Worm (Caenorhabditis elegans) whole organism, L3 larva: Measurements from ENCODE around the gene K11H12.7.

ENCODE experiments used
- R02D3.7 ChIP-seq: fragments of 150-350 bp; optimal IDR thresholded peaks from 2 replicates; lab custom pipeline; 2014; ENCODE audit warnings: missing biosample characterization, missing genetic modification characterization
- ceh-16 ChIP-seq: sonication (generic microtip); optimal IDR thresholded peaks from 2 replicates; lab custom pipeline; 2017; ENCODE audit warnings: missing biosample characterization, missing genetic modification characterization
- ceh-28 ChIP-seq: fragments of 150-350 bp; optimal IDR thresholded peaks from 2 replicates; lab custom pipeline; 2014; ENCODE audit warnings: missing biosample characterization, missing genetic modification reagents, missing genetic modification characterization
- ceh-82 ChIP-seq: fragments of 150-350 bp; optimal IDR thresholded peaks from 2 replicates; lab custom pipeline; 2014; ENCODE audit warnings: missing biosample characterization, missing genetic modification characterization
- egl-27 ChIP-seq: sonication (generic microtip); optimal IDR thresholded peaks from 4 replicates; lab custom pipeline; 2017; ENCODE audit warnings: missing biosample characterization, missing genetic modification reagents, missing genetic modification characterization
- egl-5 ChIP-seq: fragments of 150-350 bp; optimal IDR thresholded peaks from 2 replicates; lab custom pipeline; 2017; ENCODE audit warnings: missing biosample characterization, missing genetic modification reagents, missing genetic modification characterization, inconsistent platforms
- elt-2 ChIP-seq: sonication (generic microtip); optimal IDR thresholded peaks from 2 replicates; lab custom pipeline; 2016; ENCODE audit warnings: missing genetic modification reagents, mild to moderate bottlenecking, missing genetic modification characterization, missing compliant biosample characterization
- elt-3 ChIP-seq, 3 experiments: fragments of 150-350 bp in 1 of 3; sonication (generic microtip) in 2 of 3; optimal IDR thresholded peaks; 2 replicates in 2 of 3; 4 replicates in 1 of 3; lab custom pipeline; 2014 to 2017; ENCODE audit warnings: missing biosample characterization in 3 of 3, missing genetic modification characterization in 3 of 3
- eor-1 ChIP-seq, 2 experiments: fragments of 150-350 bp; optimal IDR thresholded peaks; 2 replicates each; lab custom pipeline; 2014 to 2018; ENCODE audit warnings: missing biosample characterization in 2 of 2, missing genetic modification characterization in 2 of 2
- fkh-10 ChIP-seq: sonication (generic microtip); optimal IDR thresholded peaks from 2 replicates; lab custom pipeline; 2017; ENCODE audit warnings: missing biosample characterization, missing genetic modification reagents, missing genetic modification characterization
- fkh-2 ChIP-seq: fragments of 150-350 bp; optimal IDR thresholded peaks from 2 replicates; lab custom pipeline; 2014; ENCODE audit warnings: missing biosample characterization, missing genetic modification reagents, missing genetic modification characterization
- hmg-11 ChIP-seq: sonication (generic microtip); optimal IDR thresholded peaks from 2 replicates; lab custom pipeline; 2016; ENCODE audit warnings: missing genetic modification characterization, missing compliant biosample characterization
- lin-15B ChIP-seq: fragments of 150-350 bp; optimal IDR thresholded peaks from 2 replicates; lab custom pipeline; 2014; ENCODE audit warnings: missing biosample characterization, missing genetic modification characterization
- lin-39 ChIP-seq: fragments of 150-350 bp; optimal IDR thresholded peaks from 2 replicates; lab custom pipeline; 2018; ENCODE audit warnings: missing biosample characterization, missing genetic modification reagents, missing genetic modification characterization
- lsy-12 ChIP-seq: sonication (generic microtip); optimal IDR thresholded peaks from 2 replicates; lab custom pipeline; 2016; ENCODE audit warnings: mild to moderate bottlenecking, missing genetic modification characterization, missing compliant biosample characterization
- nfya-1 ChIP-seq: sonication (generic microtip); optimal IDR thresholded peaks from 2 replicates; lab custom pipeline; 2017; ENCODE audit warnings: missing genetic modification characterization, mild to moderate bottlenecking, missing compliant biosample characterization, antibody characterized with exemption, moderate library complexity; ENCODE audit not compliant: insufficient read depth
- nhr-11 ChIP-seq: fragments of 150-350 bp; optimal IDR thresholded peaks from 2 replicates; lab custom pipeline; 2014; ENCODE audit warnings: missing biosample characterization, missing genetic modification characterization
- nhr-12 ChIP-seq: fragments of 150-350 bp; optimal IDR thresholded peaks from 2 replicates; lab custom pipeline; 2014; ENCODE audit warnings: missing biosample characterization, missing genetic modification characterization
- nhr-23 ChIP-seq: fragments of 150-350 bp; optimal IDR thresholded peaks from 2 replicates; lab custom pipeline; 2014; ENCODE audit warnings: missing biosample characterization, missing genetic modification reagents, missing genetic modification characterization
- nhr-237 ChIP-seq: fragments of 150-350 bp; optimal IDR thresholded peaks from 2 replicates; lab custom pipeline; 2014; ENCODE audit warnings: missing biosample characterization, missing genetic modification characterization
- nhr-25 ChIP-seq: sonication (generic microtip); optimal IDR thresholded peaks from 2 replicates; lab custom pipeline; 2017; ENCODE audit warnings: missing biosample characterization, missing genetic modification characterization
- nhr-28 ChIP-seq: fragments of 150-350 bp; optimal IDR thresholded peaks from 2 replicates; lab custom pipeline; 2014; ENCODE audit warnings: missing biosample characterization, missing genetic modification characterization
- nhr-67 ChIP-seq: fragments of 150-350 bp; optimal IDR thresholded peaks from 2 replicates; lab custom pipeline; 2014; ENCODE audit warnings: missing biosample characterization, missing genetic modification characterization
- pha-4 ChIP-seq: fragments of 150-350 bp; optimal IDR thresholded peaks from 2 replicates; lab custom pipeline; 2014; ENCODE audit warnings: missing biosample characterization, missing genetic modification reagents, missing genetic modification characterization
- pqm-1 ChIP-seq: fragments of 150-350 bp; optimal IDR thresholded peaks from 2 replicates; lab custom pipeline; 2017; ENCODE audit warnings: missing biosample characterization, missing genetic modification characterization, inconsistent platforms
- sea-2 ChIP-seq: fragments of 150-350 bp; sonication (generic microtip); optimal IDR thresholded peaks from 4 replicates; lab custom pipeline; 2014; ENCODE audit warnings: missing biosample characterization, missing genetic modification reagents, missing genetic modification characterization
- skn-1 ChIP-seq: fragments of 150-350 bp; optimal IDR thresholded peaks from 2 replicates; lab custom pipeline; 2014; ENCODE audit warnings: missing biosample characterization, missing genetic modification characterization
- snpc-4 ChIP-seq: fragments of 150-350 bp; optimal IDR thresholded peaks from 2 replicates; lab custom pipeline; 2014; ENCODE audit warnings: missing biosample characterization, missing genetic modification characterization
- tbx-2 ChIP-seq: sonication (generic microtip); optimal IDR thresholded peaks from 2 replicates; lab custom pipeline; 2016; ENCODE audit warnings: mild to moderate bottlenecking, missing genetic modification characterization, missing compliant biosample characterization
- unc-39 ChIP-seq: sonication (generic microtip); optimal IDR thresholded peaks from 4 replicates; lab custom pipeline; 2017; ENCODE audit warnings: missing biosample characterization, missing genetic modification characterization
- unc-62 ChIP-seq: fragments of 150-350 bp; sonication (generic microtip); optimal IDR thresholded peaks from 4 replicates; lab custom pipeline; 2014; ENCODE audit warnings: missing biosample characterization, missing genetic modification reagents, missing genetic modification characterization
- zag-1 ChIP-seq: fragments of 150-350 bp; optimal IDR thresholded peaks from 2 replicates; lab custom pipeline; 2014; ENCODE audit warnings: missing biosample characterization, missing genetic modification characterization
- ztf-4 ChIP-seq: fragments of 150-350 bp; optimal IDR thresholded peaks from 2 replicates; lab custom pipeline; 2014; ENCODE audit warnings: missing biosample characterization, missing genetic modification characterization

The K11H12.7 gene

ce11 chrIV:658497-659177 is 6.7 kb upstream of the K11H12.7 start:
- TF ChIP-seq ceh-28 (tag; lab: Kevin White, UChicago) (no peak), lsy-12 (tag; lab: Kevin White, UChicago) (no peak), ztf-4 (tag; lab: Kevin White, UChicago) (no peak), pha-4 (tag; lab: Kevin White, UChicago) (peak; percentile 28), nhr-25 (tag; lab: Kevin White, UChicago) (no peak), elt-2 (tag; lab: Kevin White, UChicago) (peak; percentile 6), unc-39 (tag; lab: Kevin White, UChicago) (no peak), nhr-237 (tag; lab: Kevin White, UChicago) (no peak)
- TF ChIP-seq, all 47 proteins: peak for 2

DNA sequence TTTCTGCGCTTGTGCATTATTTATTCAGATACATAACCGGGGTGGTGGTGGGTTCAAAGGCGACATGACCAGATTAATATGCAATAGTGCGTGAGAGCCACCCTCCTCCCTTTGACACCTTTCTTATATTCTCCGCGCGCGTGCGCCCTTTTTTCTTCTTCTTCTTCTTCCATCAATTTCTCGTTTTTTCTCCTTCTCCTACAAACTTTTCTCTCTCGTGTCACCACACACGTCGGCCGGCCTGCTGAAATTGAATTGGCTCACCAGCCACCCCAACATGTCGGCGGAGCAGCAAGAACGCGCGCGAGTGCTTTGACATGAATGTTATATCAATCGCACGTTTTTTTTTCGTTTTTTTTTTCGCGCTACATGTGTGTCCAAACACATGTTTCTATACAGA is 5.7 kb upstream of the K11H12.7 start:
- no peak for TF ChIP-seq eor-1 (tag; optimal IDR thresholded peaks at IDR 0.05; lab: Kevin White, UChicago)
- TF ChIP-seq ceh-82: no peak
- TF ChIP-seq nhr-25 (tag; lab: Kevin White, UChicago): no peak
- no peak for TF ChIP-seq skn-1
- TF ChIP-seq lin-15B (tag; lab: Kevin White, UChicago): no peak
- no peak for TF ChIP-seq elt-2 (tag; lab: Kevin White, UChicago)
- TF ChIP-seq hmg-11 (tag; lab: Kevin White, UChicago): peak; percentile 64
- no peak for TF ChIP-seq nhr-237 (tag; lab: Kevin White, UChicago)
- peak; percentile 5 for TF ChIP-seq nfya-1 (tag; lab: Kevin White, UChicago)
- TF ChIP-seq snpc-4 (tag; lab: Kevin White, UChicago): no peak
- no peak for TF ChIP-seq nhr-12 (tag; lab: Kevin White, UChicago)
- TF ChIP-seq, all 47 proteins: peak for 2

DNA sequence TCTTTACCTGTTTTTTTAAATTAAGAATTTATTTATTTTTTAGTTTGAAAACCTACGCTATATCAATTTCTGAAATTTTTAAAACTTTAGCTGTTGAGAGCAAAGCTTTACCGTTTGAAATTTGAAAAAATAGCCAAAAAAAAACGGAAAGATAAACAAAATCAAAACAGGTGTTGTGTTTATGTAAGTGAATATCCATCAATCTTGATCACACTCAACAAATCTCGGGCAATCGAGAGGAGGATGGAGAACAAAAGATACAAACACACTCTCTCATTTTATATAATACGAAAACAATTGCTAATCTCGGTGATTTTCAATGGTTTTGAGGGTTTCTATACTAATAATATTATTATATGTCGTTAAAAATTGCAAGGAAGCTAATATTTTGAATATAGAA is 3.7 kb upstream of the K11H12.7 start:
- TF ChIP-seq ceh-16 (no peak), nhr-11 (tag; lab: Kevin White, UChicago) (no peak), egl-5 (tag; lab: Kevin White, UChicago) (no peak), pqm-1 (tag; lab: Kevin White, UChicago) (no peak)
- TF ChIP-seq, all 47 proteins: peak for 0

- TF ChIP-seq nhr-11 (tag; lab: Kevin White, UChicago) (no peak), snpc-4 (tag; lab: Kevin White, UChicago) (peak; percentile 18), lin-39 (peak; percentile 30), nhr-25 (tag; lab: Kevin White, UChicago) (peak; percentile 63), ceh-28 (tag; lab: Kevin White, UChicago) (peak; percentile 23), unc-62 (peak; percentile 76), egl-27 (tag; lab: Kevin White, UChicago) (peak; percentile 7), ztf-4 (tag; lab: Kevin White, UChicago) (no peak), hmg-11 (tag; lab: Kevin White, UChicago) (peak; percentile 49)
Observed at ce11 chrIV:664122-664521, 1.2 kb upstream of the K11H12.7 start.

DNA sequence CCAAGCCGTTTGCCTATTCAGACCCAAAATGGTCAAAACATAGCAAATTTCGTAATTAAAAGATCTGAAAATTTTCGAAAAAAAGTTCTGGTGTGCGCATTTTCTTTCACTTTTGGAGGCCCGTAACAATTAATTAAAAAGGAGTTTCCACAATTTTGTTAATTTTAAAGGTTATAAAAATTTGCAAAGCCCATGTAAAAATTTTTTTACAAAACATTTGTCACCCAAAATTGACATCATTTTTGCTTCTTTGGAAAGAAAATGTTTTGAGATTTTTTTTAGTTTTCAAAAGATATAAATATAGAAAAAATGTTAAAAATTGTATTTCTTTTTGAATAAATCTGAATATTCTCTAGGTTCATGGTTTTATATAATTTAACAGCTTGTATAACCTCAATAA is 1.7 kb downstream of the K11H12.7 start, which contains the start of gene K11H12.6:
Gene K11H12.6 (plus strand): TSS at position 301 of the 400 bp plus-strand sequence.
- TF ChIP-seq nhr-67 (tag; lab: Kevin White, UChicago): no peak
- TF ChIP-seq sea-2 (GFP tag; lab: Kevin White, UChicago): no peak
- TF ChIP-seq ztf-4 (tag; lab: Kevin White, UChicago): no peak
- TF ChIP-seq nhr-11 (tag; lab: Kevin White, UChicago): no peak
- TF ChIP-seq nhr-25 (tag; lab: Kevin White, UChicago): no peak
- TF ChIP-seq tbx-2: no peak
- TF ChIP-seq lin-15B (tag; lab: Kevin White, UChicago): no peak
- no peak for TF ChIP-seq elt-3 (tag; optimal IDR thresholded peaks at IDR 0.05; lab: Kevin White, UChicago)
- TF ChIP-seq nhr-237 (tag; lab: Kevin White, UChicago): no peak
- TF ChIP-seq ceh-82: no peak
- no peak for TF ChIP-seq nhr-28
- TF ChIP-seq fkh-10 (GFP tag; lab: Kevin White, UChicago): no peak
- no peak for TF ChIP-seq ceh-16

DNA sequence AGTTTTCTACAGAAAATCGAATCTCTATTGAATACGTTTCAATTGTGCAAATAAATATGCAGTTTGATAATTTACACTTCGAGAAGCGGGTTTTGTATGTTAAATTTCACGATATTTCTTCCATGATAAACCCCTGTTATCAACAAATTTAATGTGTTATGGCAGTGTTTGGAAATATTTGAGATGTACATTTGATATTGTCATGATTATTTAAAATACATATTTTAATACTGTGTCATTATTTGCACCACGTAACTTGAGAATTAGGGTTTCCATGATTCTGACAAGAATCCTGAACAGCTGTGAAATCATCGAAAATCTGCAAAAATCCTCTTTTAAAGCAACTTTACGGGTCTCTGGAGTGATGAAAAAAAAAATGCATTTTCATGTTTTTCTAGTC is 5.1 kb downstream of the K11H12.7 start, which contains the start of gene K11H12.11:
Gene K11H12.11 (minus strand): TSS at position 101 of the 400 bp plus-strand sequence.
- TF ChIP-seq fkh-2 (no peak), R02D3.7 (tag; lab: Kevin White, UChicago) (no peak), zag-1 (tag; lab: Kevin White, UChicago) (no peak), nfya-1 (tag; lab: Kevin White, UChicago) (no peak), unc-62 (no peak), nhr-23 (no peak), nhr-25 (tag; lab: Kevin White, UChicago) (no peak), unc-39 (tag; lab: Kevin White, UChicago) (no peak), lsy-12 (tag; lab: Kevin White, UChicago) (no peak)
